Worm (Caenorhabditis elegans) whole organism, midembryonic: Measurements from ENCODE around the gene hsp-12.2.
A peak's percentile ranks its signal among the peaks of the same experiment; 100 is the strongest.

Experiments
- T22C8.4 ChIP-seq: fragments of 200-800 bp; sonication (Bioruptor generic); IDR thresholded peaks from 2 replicates; pipeline ENCODE4 v1.3.6; 2022; ENCODE audit warnings: missing genetic modification characterization, missing compliant biosample characterization
- cog-1 ChIP-seq: sonication (generic microtip); optimal IDR thresholded peaks from 2 replicates; lab custom pipeline; 2016; ENCODE audit warnings: missing genetic modification characterization, missing compliant biosample characterization
- flt-1 ChIP-seq: fragments of 200-800 bp; sonication (Bioruptor generic); IDR thresholded peaks from 2 replicates; pipeline ENCODE4 v1.3.6; 2022; ENCODE audit warnings: missing genetic modification characterization, missing compliant biosample characterization
- klf-2 ChIP-seq: fragments of 200-800 bp; sonication (Bioruptor generic); conservative IDR thresholded peaks from 2 replicates; pipeline ENCODE4 v1.3.6; 2022; ENCODE audit warnings: missing genetic modification reagents, missing genetic modification characterization, missing compliant biosample characterization
- med-1 ChIP-seq: sonication (generic microtip); optimal IDR thresholded peaks from 2 replicates; lab custom pipeline; 2017; ENCODE audit warnings: missing genetic modification characterization, mild to moderate bottlenecking, missing compliant biosample characterization, antibody characterized with exemption, missing genetic modification reagents; ENCODE audit not compliant: insufficient read depth
- ref-1 ChIP-seq: fragments of 200-800 bp; sonication (Bioruptor generic); conservative IDR thresholded peaks from 2 replicates; pipeline ENCODE4 v1.3.6; 2022; ENCODE audit warnings: missing genetic modification reagents, missing genetic modification characterization, missing compliant biosample characterization
- tab-1 ChIP-seq: fragments of 200-800 bp; sonication (Bioruptor generic); IDR thresholded peaks from 2 replicates; pipeline ENCODE4 v1.3.6; 2022; ENCODE audit warnings: missing genetic modification characterization, missing compliant biosample characterization
- ztf-23 ChIP-seq: fragments of 200-800 bp; sonication (Bioruptor generic); IDR thresholded peaks from 2 replicates; pipeline ENCODE4 v1.3.6; 2022; ENCODE audit warnings: missing genetic modification reagents, missing genetic modification characterization, missing compliant biosample characterization
- ztf-29 ChIP-seq: fragments of 200-800 bp; sonication (Bioruptor generic); IDR thresholded peaks from 2 replicates; pipeline ENCODE4 v1.3.6; 2022; ENCODE audit warnings: missing genetic modification reagents, missing genetic modification characterization, missing compliant biosample characterization

The hsp-12.2 gene

DNA sequence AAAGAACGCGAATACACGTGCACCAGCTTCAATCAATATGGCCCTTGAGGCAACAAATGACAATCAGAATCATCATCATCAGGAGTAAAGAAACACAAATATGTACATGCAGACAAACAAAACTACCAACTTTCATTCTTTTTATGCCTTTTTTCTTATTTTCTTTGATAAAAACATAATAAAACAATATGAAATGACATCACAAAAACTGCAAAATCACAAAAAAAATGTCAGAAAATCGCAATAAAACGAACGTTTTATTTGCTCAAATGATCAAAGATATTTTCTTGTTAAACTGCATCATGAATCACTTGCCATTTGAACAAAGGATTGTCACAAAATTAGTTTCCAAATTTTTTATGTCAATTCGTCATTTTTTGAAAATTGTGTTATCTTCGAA lies 16.5 kb downstream of the hsp-12.2 start:
- no peak for TF ChIP-seq klf-2 (GFP tag; lab: Robert Waterston, UW)
- TF ChIP-seq med-1 (GFP tag; lab: Kevin White, UChicago): no peak
- no peak for TF ChIP-seq ref-1 (GFP tag; lab: Robert Waterston, UW)
- no peak for TF ChIP-seq ztf-29 (GFP tag; lab: Robert Waterston, UW)
- no peak for TF ChIP-seq cog-1 (tag; lab: Kevin White, UChicago)
- TF ChIP-seq tab-1: no peak
- TF ChIP-seq T22C8.4 (GFP tag; lab: Robert Waterston, UW): no peak
- no peak for TF ChIP-seq ztf-23
- TF ChIP-seq flt-1 (GFP tag; lab: Robert Waterston, UW): no peak

DNA sequence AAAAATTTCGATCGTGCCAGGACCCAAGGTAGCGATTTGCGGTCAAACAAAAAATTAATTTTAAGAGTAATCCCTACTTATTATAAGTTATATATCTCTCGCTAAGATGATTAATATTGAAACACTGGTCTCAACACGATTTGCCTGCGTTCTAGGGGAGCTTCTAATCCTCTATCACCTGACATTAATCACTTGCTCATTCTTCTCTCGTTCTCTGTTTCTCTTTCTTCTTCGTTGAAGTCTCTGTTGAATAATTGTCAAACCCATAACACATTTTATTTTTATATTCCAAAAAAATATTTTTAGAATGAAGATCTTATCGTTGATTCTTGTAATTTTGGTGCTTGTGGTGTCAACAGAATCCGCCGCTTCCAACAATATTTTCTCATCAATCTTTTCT lies 17.3 kb downstream of the hsp-12.2 start, which contains the start of gene D2007.1:
TSS of gene D2007.1 (plus strand) at position 301 of the 400 bp plus-strand sequence.
- TF ChIP-seq ztf-29 (GFP tag; lab: Robert Waterston, UW): no peak
- no peak for TF ChIP-seq ref-1 (GFP tag; lab: Robert Waterston, UW)
- TF ChIP-seq cog-1 (tag; lab: Kevin White, UChicago): no peak
- TF ChIP-seq T22C8.4 (GFP tag; lab: Robert Waterston, UW): no peak

DNA sequence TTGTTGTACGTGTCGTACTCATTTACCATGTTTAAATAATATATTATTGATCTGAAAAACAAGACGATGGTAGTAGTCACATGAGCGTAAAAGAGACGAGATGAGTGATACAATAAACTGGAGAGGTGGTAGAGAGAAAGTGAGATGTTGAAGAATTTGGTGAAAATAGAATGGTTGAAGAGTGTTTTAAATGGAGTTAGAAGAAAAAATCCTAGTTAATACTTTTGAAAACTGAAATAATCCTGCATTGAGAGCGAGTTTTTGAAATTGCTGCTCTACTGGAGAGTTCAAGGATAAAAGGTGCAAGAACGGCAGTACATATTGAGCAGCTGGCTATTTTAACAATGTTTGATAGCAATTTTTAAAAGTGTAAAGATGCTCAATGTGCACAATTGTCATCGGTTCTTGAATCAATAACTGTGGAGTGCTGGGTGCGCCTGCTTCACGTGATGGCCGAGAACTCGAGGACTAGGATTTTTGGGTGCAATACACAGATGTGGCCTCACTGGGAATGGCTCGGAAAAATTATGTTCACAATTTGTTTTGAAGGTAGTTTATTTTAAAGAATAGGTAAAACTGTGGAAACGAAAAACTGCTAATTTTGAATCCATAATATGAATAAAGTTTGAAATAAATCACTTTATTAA lies 20.4 kb downstream of the hsp-12.2 start, which contains the start of gene atg-13:
TSS of gene atg-13 (minus strand) at position 51 of the 647 bp plus-strand sequence.
- TF ChIP-seq flt-1 (GFP tag; lab: Robert Waterston, UW): no peak
- no peak for TF ChIP-seq T22C8.4 (GFP tag; lab: Robert Waterston, UW)
- TF ChIP-seq klf-2 (GFP tag; lab: Robert Waterston, UW): no peak
- no peak for TF ChIP-seq ref-1 (GFP tag; lab: Robert Waterston, UW)
- TF ChIP-seq cog-1 (tag; lab: Kevin White, UChicago): no peak
- TF ChIP-seq tab-1: no peak
- TF ChIP-seq ztf-29 (GFP tag; lab: Robert Waterston, UW): no peak
- TF ChIP-seq ztf-23: no peak
- TF ChIP-seq med-1 (GFP tag; lab: Kevin White, UChicago): no peak

- no peak for TF ChIP-seq ztf-23
Observed at ce11 chrIII:8161238-8161637, 23.4 kb downstream of the hsp-12.2 start, which contains the start of gene inpp-5K. Gene inpp-5K (minus strand): TSS chrIII:8161338.

DNA sequence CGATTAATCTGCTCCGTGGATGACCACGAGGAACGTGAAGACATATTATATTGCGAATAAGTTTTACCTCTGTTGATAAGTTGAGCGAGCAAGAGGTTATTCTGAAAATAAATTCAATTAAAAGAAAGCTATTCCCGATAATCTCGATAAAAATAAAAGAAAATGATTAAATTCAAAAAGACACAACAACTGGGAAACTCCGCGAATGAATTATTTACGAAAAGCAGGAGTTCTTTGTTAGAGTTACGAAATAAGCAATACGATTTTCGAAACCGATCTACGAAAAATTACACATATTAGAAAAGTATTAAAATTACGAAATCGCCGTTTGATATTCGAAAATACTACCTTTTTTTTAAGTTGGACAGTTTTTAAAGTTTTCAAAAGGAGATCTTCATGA lies 25.4 kb downstream of the hsp-12.2 start, which contains the start of gene bath-42:
TSS of gene bath-42 (minus strand) at position 101 of the 400 bp plus-strand sequence.
- TF ChIP-seq cog-1 (tag; lab: Kevin White, UChicago) (no peak), T22C8.4 (GFP tag; lab: Robert Waterston, UW) (no peak), tab-1 (no peak), flt-1 (GFP tag; lab: Robert Waterston, UW) (no peak), ref-1 (GFP tag; lab: Robert Waterston, UW) (no peak), med-1 (GFP tag; lab: Kevin White, UChicago) (no peak), ztf-23 (no peak), ztf-29 (GFP tag; lab: Robert Waterston, UW) (no peak), klf-2 (GFP tag; lab: Robert Waterston, UW) (no peak)

ce11 chrIII:8163788-8164423 lies 26.0 kb downstream of the hsp-12.2 start, which contains the start of gene prp-8:
Gene prp-8 (plus strand): TSS chrIII:8164373.
- TF ChIP-seq ztf-23: no peak; the same call in 1 of the 2 replicates
- no peak for TF ChIP-seq klf-2 (GFP tag; lab: Robert Waterston, UW)
- TF ChIP-seq ztf-29 (GFP tag; lab: Robert Waterston, UW): no peak
- peak; percentile 92 for TF ChIP-seq T22C8.4 (GFP tag; lab: Robert Waterston, UW)
- TF ChIP-seq med-1 (GFP tag; lab: Kevin White, UChicago): no peak
- TF ChIP-seq tab-1: no peak
- peak; percentile 74 for TF ChIP-seq flt-1 (GFP tag; lab: Robert Waterston, UW)
- no peak for TF ChIP-seq ref-1 (GFP tag; lab: Robert Waterston, UW)
- TF ChIP-seq cog-1 (tag; lab: Kevin White, UChicago): peak; percentile 42

DNA sequence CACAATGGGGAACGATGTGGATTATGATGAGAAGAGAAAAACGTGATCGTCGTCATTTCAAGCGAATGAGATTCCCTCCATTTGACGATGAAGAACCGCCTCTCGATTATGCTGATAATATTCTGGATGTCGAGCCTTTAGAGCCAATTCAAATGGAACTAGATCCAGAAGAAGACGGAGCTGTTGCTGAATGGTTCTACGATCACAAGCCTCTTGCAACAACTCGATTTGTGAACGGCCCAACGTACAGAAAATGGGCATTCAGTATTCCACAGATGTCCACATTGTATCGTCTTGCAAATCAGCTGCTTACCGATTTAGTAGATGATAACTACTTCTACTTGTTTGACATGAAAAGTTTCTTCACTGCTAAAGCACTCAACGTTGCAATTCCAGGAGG lies 26.9 kb downstream of the hsp-12.2 start:
- TF ChIP-seq klf-2 (GFP tag; lab: Robert Waterston, UW) (no peak), ref-1 (GFP tag; lab: Robert Waterston, UW) (no peak), med-1 (GFP tag; lab: Kevin White, UChicago) (no peak), flt-1 (GFP tag; lab: Robert Waterston, UW) (no peak), T22C8.4 (GFP tag; lab: Robert Waterston, UW) (no peak), tab-1 (no peak), cog-1 (tag; lab: Kevin White, UChicago) (no peak), ztf-29 (GFP tag; lab: Robert Waterston, UW) (no peak), ztf-23 (no peak)

DNA sequence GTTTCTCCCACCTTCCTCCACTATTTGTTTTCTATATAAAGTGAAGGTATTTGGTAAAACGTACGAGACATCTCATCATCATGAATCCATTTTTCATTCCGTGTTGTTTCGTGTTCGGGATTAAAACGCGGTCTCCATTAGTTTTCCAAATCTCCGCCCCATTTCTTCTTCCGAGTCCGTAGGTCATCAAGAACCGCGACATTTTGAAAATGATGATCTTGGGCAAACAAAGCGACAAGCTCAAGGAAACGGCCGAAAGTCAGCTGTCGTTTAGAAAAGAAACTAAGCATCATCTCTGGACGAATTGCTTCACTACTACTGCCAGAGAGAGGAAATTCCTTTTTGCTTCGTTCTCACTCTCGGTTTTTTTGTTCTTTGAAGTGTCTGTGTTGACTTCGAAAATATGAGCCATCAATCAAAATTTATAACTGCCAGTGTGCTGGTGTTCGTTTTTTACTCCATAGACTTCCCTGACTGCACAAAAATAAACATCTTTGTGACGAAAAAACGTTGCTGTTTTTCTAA lies 34.8 kb downstream of the hsp-12.2 start:
- TF ChIP-seq klf-2 (GFP tag; lab: Robert Waterston, UW) (no peak), ztf-29 (GFP tag; lab: Robert Waterston, UW) (no peak), ztf-23 (no peak), cog-1 (tag; lab: Kevin White, UChicago) (no peak), flt-1 (GFP tag; lab: Robert Waterston, UW) (no peak), tab-1 (no peak), T22C8.4 (GFP tag; lab: Robert Waterston, UW) (no peak), med-1 (GFP tag; lab: Kevin White, UChicago) (no peak), ref-1 (GFP tag; lab: Robert Waterston, UW) (no peak)

DNA sequence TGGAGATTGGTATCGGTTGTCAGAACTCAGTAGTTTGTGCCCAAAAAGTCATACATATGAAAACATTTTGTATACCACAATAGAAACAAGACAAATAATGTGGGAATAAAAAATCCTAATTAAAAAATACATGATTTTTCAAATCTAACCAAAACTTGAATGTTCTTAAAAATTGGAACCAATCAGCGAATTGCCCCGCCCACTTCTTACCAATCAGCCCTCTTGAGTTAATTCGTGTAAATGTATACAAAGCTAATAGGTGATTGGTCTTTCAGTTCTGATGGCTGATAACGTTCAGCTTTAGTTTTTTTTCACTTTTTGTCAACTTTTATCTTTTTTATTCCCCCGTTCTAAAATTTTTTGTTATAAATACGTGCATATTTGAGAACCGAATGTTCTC lies 37.4 kb downstream of the hsp-12.2 start:
- TF ChIP-seq med-1 (GFP tag; lab: Kevin White, UChicago) (no peak), T22C8.4 (GFP tag; lab: Robert Waterston, UW) (no peak), ztf-23 (no peak), ref-1 (GFP tag; lab: Robert Waterston, UW) (no peak), tab-1 (no peak), ztf-29 (GFP tag; lab: Robert Waterston, UW) (no peak), flt-1 (GFP tag; lab: Robert Waterston, UW) (no peak), cog-1 (tag; lab: Kevin White, UChicago) (no peak), klf-2 (GFP tag; lab: Robert Waterston, UW) (no peak)
